Fruit fly (Drosophila melanogaster) whole organism, pupa: ENCODE data around the gene CG32301.
A peak's percentile ranks its signal among the peaks of the same experiment; 100 is the strongest.

Source experiments
- CG10348 ChIP-seq: fragments of 200-800 bp; sonication (Bioruptor generic); IDR thresholded peaks from 2 replicates; pipeline ENCODE4 v1.3.6; 2022; ENCODE audit warnings: missing biosample characterization, missing genetic modification characterization
- CG12605 ChIP-seq: fragments of 200-800 bp; sonication (Bioruptor generic); IDR thresholded peaks from 2 replicates; pipeline ENCODE4 v1.3.6; 2022; ENCODE audit warnings: missing biosample characterization, missing genetic modification characterization
- CG13204 ChIP-seq: fragments of 200-800 bp; sonication (Bioruptor generic); optimal IDR thresholded peaks from 2 replicates; lab custom pipeline; 2018; ENCODE audit warnings: missing biosample characterization, mild to moderate bottlenecking, missing genetic modification characterization, moderate library complexity
- CG14655 ChIP-seq: fragments of 200-800 bp; sonication (Bioruptor generic); optimal IDR thresholded peaks from 3 replicates; lab custom pipeline; 2017; ENCODE audit warnings: mild to moderate bottlenecking, missing biosample characterization, missing genetic modification reagents, missing genetic modification characterization
- CG15710 ChIP-seq: fragments of 200-800 bp; sonication (Bioruptor generic); optimal IDR thresholded peaks from 2 replicates; lab custom pipeline; 2018; ENCODE audit warnings: missing biosample characterization, mild to moderate bottlenecking, missing genetic modification characterization, moderate library complexity
- CG17806 ChIP-seq: fragments of 200-800 bp; sonication (Bioruptor generic); optimal IDR thresholded peaks from 2 replicates; lab custom pipeline; 2018; ENCODE audit warnings: missing biosample characterization, mild to moderate bottlenecking, missing genetic modification characterization, moderate library complexity
- CG32121 ChIP-seq: fragments of 200-800 bp; sonication (Bioruptor generic); IDR thresholded peaks from 2 replicates; pipeline ENCODE4 v1.3.6; 2022; ENCODE audit warnings: missing biosample characterization, missing genetic modification characterization
- CG34367 ChIP-seq: fragments of 200-800 bp; sonication (Bioruptor generic); optimal IDR thresholded peaks from 2 replicates; lab custom pipeline; 2018; ENCODE audit warnings: missing biosample characterization, mild to moderate bottlenecking, missing genetic modification characterization
- CG4496 ChIP-seq: fragments of 200-800 bp; sonication (Bioruptor generic); IDR thresholded peaks from 3 replicates; pipeline ENCODE4 v1.3.6; 2022; ENCODE audit warnings: missing biosample characterization, missing genetic modification characterization
- CG8159 ChIP-seq: fragments of 200-800 bp; sonication (Bioruptor generic); optimal IDR thresholded peaks from 3 replicates; lab custom pipeline; 2018; ENCODE audit warnings: missing biosample characterization, mild to moderate bottlenecking, missing genetic modification characterization, moderate library complexity
- CG9948 ChIP-seq: fragments of 200-800 bp; sonication (Bioruptor generic); optimal IDR thresholded peaks from 2 replicates; lab custom pipeline; 2018; ENCODE audit warnings: missing biosample characterization, mild to moderate bottlenecking, missing genetic modification characterization, moderate library complexity
- D1 ChIP-seq: fragments of 200-800 bp; sonication (Bioruptor generic); optimal IDR thresholded peaks from 2 replicates; lab custom pipeline; 2018; ENCODE audit warnings: missing biosample characterization, mild to moderate bottlenecking, missing genetic modification characterization, moderate library complexity
- EcR ChIP-seq: fragments of 200-800 bp; sonication (Bioruptor generic); optimal IDR thresholded peaks from 3 replicates; lab custom pipeline; 2019; ENCODE audit warnings: missing biosample characterization, missing genetic modification characterization, mild to moderate bottlenecking, moderate library complexity, missing genetic modification reagents
- Ets98B ChIP-seq: fragments of 200-800 bp; sonication (Bioruptor generic); IDR thresholded peaks from 2 replicates; pipeline ENCODE4 v1.3.6; 2022; ENCODE audit warnings: missing biosample characterization, missing genetic modification characterization
- Pif1A ChIP-seq: fragments of 200-800 bp; sonication (Bioruptor generic); optimal IDR thresholded peaks from 3 replicates; lab custom pipeline; 2016; ENCODE audit warnings: missing biosample characterization, missing genetic modification characterization
- Pif1B ChIP-seq: fragments of 200-800 bp; sonication (Bioruptor generic); optimal IDR thresholded peaks from 3 replicates; lab custom pipeline; 2016; ENCODE audit warnings: missing biosample characterization, missing genetic modification characterization
- Snoo ChIP-seq: fragments of 200-800 bp; sonication (Bioruptor generic); optimal IDR thresholded peaks from 3 replicates; lab custom pipeline; 2017; ENCODE audit warnings: missing biosample characterization, mild to moderate bottlenecking, missing genetic modification characterization, inconsistent platforms
- fd96Ca ChIP-seq: fragments of 200-800 bp; sonication (Bioruptor generic); IDR thresholded peaks from 3 replicates; pipeline ENCODE4 v1.3.6; 2022; ENCODE audit warnings: missing biosample characterization, missing genetic modification characterization
- gl ChIP-seq: fragments of 200-800 bp; sonication (Bioruptor generic); optimal IDR thresholded peaks from 2 replicates; lab custom pipeline; 2018; ENCODE audit warnings: missing biosample characterization, mild to moderate bottlenecking, missing genetic modification characterization

Gene CG32301

dm6 chr3L:2267558-2267957 lies 23.3 kb downstream of the CG32301 start, which contains the start of gene obst-I:
obst-I (plus strand) TSS chr3L:2267858.
- no peak for TF ChIP-seq CG10348
- TF ChIP-seq EcR (GFP tag; lab: Kevin White, UChicago): no peak
- TF ChIP-seq CG4496 (GFP tag; lab: Robert Waterston, UW): no peak
- TF ChIP-seq Snoo (tag; lab: Kevin White, UChicago): no peak
- no peak for TF ChIP-seq Pif1A (GFP tag; lab: Kevin White, UChicago)
- TF ChIP-seq fd96Ca (GFP tag; lab: Robert Waterston, UW): no peak
- no peak for TF ChIP-seq Pif1B
- TF ChIP-seq, all 21 proteins: peak for 0

dm6 chr3L:2268525-2268924 lies 24.2 kb downstream of the CG32301 start, which contains the start of gene CG32302:
CG32302 (plus strand) TSS chr3L:2268825.
- TF ChIP-seq CG4496 (GFP tag; lab: Robert Waterston, UW) (no peak), Pif1B (no peak), Snoo (tag; lab: Kevin White, UChicago) (no peak), CG15710 (tag; lab: Kevin White, UChicago) (no peak), CG12605 (no peak), CG9948 (no peak), CG32121 (GFP tag; lab: Robert Waterston, UW) (no peak), gl (tag; lab: Kevin White, UChicago) (no peak), CG10348 (no peak), CG34367 (tag; lab: Kevin White, UChicago) (no peak)

- TF ChIP-seq CG15710 (tag; lab: Kevin White, UChicago) (no peak), Snoo (tag; lab: Kevin White, UChicago) (no peak)
- TF ChIP-seq, all 21 proteins: peak for 0
Observed at dm6 chr3L:2272669-2273068, 28.4 kb downstream of the CG32301 start, which contains the start of gene yellow-g. yellow-g (minus strand) TSS chr3L:2272769.

- no peak for TF ChIP-seq D1
- TF ChIP-seq CG32121 (GFP tag; lab: Robert Waterston, UW): no peak
- TF ChIP-seq CG4496 (GFP tag; lab: Robert Waterston, UW): no peak
- TF ChIP-seq CG12605: no peak
- no peak for TF ChIP-seq CG15710 (tag; lab: Kevin White, UChicago)
- TF ChIP-seq CG14655: no peak
- no peak for TF ChIP-seq CG17806 (tag; lab: Kevin White, UChicago)
- TF ChIP-seq CG8159 (tag; lab: Kevin White, UChicago): no peak
- TF ChIP-seq Snoo (tag; lab: Kevin White, UChicago): no peak
- no peak for TF ChIP-seq Ets98B (GFP tag; lab: Robert Waterston, UW)
- no peak for TF ChIP-seq CG34367 (tag; lab: Kevin White, UChicago)
Observed at dm6 chr3L:2273392-2273791, 29.1 kb downstream of the CG32301 start.

- no peak for TF ChIP-seq CG14655
- TF ChIP-seq fd96Ca (GFP tag; lab: Robert Waterston, UW): no peak
- TF ChIP-seq EcR (GFP tag; lab: Kevin White, UChicago): no peak
- TF ChIP-seq Ets98B (GFP tag; lab: Robert Waterston, UW): no peak
- TF ChIP-seq, all 21 proteins: peak for 0
Observed at dm6 chr3L:2276250-2276649, 32.0 kb downstream of the CG32301 start, which contains the start of gene yellow-g2. yellow-g2 (plus strand) TSS chr3L:2276550.

dm6 chr3L:2282506-2282905 lies 38.2 kb downstream of the CG32301 start, which contains the start of gene MsR2:
MsR2 (plus strand) TSS chr3L:2282883.
- TF ChIP-seq CG8159 (tag; lab: Kevin White, UChicago) (no peak), CG13204 (GFP tag; lab: Kevin White, UChicago) (no peak), CG15710 (tag; lab: Kevin White, UChicago) (no peak), CG12605 (peak; percentile 90), CG32121 (GFP tag; lab: Robert Waterston, UW) (no peak), EcR (GFP tag; lab: Kevin White, UChicago) (no peak), Ets98B (GFP tag; lab: Robert Waterston, UW) (0 out of 2 replicates have a peak, but pooled peaks have one; percentile 11), CG4496 (GFP tag; lab: Robert Waterston, UW) (peak; percentile 74; the same call in 2 of the 3 replicates), CG14655 (peak; percentile 13)
